Fruit fly (Drosophila melanogaster): ENCODE data around the gene emei.

emei gene

dm6 chr3L:11125636-11126532, 16.4 kb downstream of the emei start (continued):
- TF ChIP-seq Atf-2 (GFP tag; optimal IDR thresholded peaks at IDR 0.05) (no peak), CG10654 (GFP tag; optimal IDR thresholded peaks at IDR 0.05) (no peak), fru (optimal IDR thresholded peaks at IDR 0.05) (no peak), CG11560 (tag; IDR thresholded peaks at IDR 0.05) (no peak), ind (GFP tag; optimal IDR thresholded peaks at IDR 0.05) (no peak), Ssrp (tag; optimal IDR thresholded peaks at IDR 0.05) (no peak), Jarid2 (GFP tag; optimal IDR thresholded peaks at IDR 0.05) (no peak), CG12744 (GFP tag; optimal IDR thresholded peaks at IDR 0.05) (no peak), TFAM (GFP tag; optimal IDR thresholded peaks at IDR 0.05) (no peak), CG11085 (GFP tag; IDR thresholded peaks at IDR 0.05) (no peak), CG16813 (GFP tag; IDR thresholded peaks at IDR 0.05; ENCODE audit: partially characterized antibody) (no peak), row (GFP tag; IDR thresholded peaks at IDR 0.05) (peak; percentile 16; the same call in 1 of the 3 replicates), zen (tag; optimal IDR thresholded peaks at IDR 0.05) (peak; percentile 20), unpg (GFP tag; optimal IDR thresholded peaks at IDR 0.05) (no peak), lbe (GFP tag; optimal IDR thresholded peaks at IDR 0.05) (no peak), phol (tag; optimal IDR thresholded peaks at IDR 0.05) (peak; percentile 19), E2f2 (GFP tag; IDR thresholded peaks at IDR 0.05) (no peak), CG12219 (GFP tag; optimal IDR thresholded peaks at IDR 0.05) (no peak), CG1647 (GFP tag; optimal IDR thresholded peaks at IDR 0.05) (no peak), h (optimal IDR thresholded peaks at IDR 0.05) (no peak), NC2β (GFP tag; optimal IDR thresholded peaks at IDR 0.05) (no peak), Dip3 (GFP tag; optimal IDR thresholded peaks at IDR 0.05) (peak; percentile 27), CG7963 (GFP tag; IDR thresholded peaks at IDR 0.05; ENCODE audit: partially characterized antibody) (no peak), lov (optimal IDR thresholded peaks at IDR 0.05) (no peak), lov (GFP tag; IDR thresholded peaks at IDR 0.05) (no peak), tup (GFP tag; optimal IDR thresholded peaks at IDR 0.05) (no peak), unc-4 (GFP tag; IDR thresholded peaks at IDR 0.05; ENCODE audit: partially characterized antibody) (no peak), YL-1 (GFP tag; optimal IDR thresholded peaks at IDR 0.05) (no peak), CG3407 (GFP tag; optimal IDR thresholded peaks at IDR 0.05) (no peak), az2 (GFP tag; optimal IDR thresholded peaks at IDR 0.05) (no peak), wdn (GFP tag; IDR thresholded peaks at IDR 0.05) (no peak), peb (GFP tag; IDR thresholded peaks at IDR 0.05) (no peak), H2.0 (GFP tag; IDR thresholded peaks at IDR 0.05) (no peak), CG8359 (GFP tag; optimal IDR thresholded peaks at IDR 0.05; ENCODE audit: borderline replicate concordance) (no peak), gfzf (GFP tag; optimal IDR thresholded peaks at IDR 0.05) (no peak), fd3F (GFP tag; optimal IDR thresholded peaks at IDR 0.05) (no peak), tio (GFP tag; optimal IDR thresholded peaks at IDR 0.05) (no peak), ro (GFP tag; IDR thresholded peaks at IDR 0.05) (no peak), CG1603 (tag; optimal IDR thresholded peaks at IDR 0.05) (no peak), BtbVII (GFP tag; optimal IDR thresholded peaks at IDR 0.05) (no peak), btn (GFP tag; optimal IDR thresholded peaks at IDR 0.05) (no peak), D19A (tag; optimal IDR thresholded peaks at IDR 0.05) (no peak), CG8281 (tag; optimal IDR thresholded peaks at IDR 0.05) (no peak), CG15514 (GFP tag; optimal IDR thresholded peaks at IDR 0.05) (no peak), ham (GFP tag; IDR thresholded peaks at IDR 0.05) (no peak), Hey (tag; optimal IDR thresholded peaks at IDR 0.05) (no peak), amos (GFP tag; IDR thresholded peaks at IDR 0.05; ENCODE audit: partially characterized antibody) (no peak), Sin3A (optimal IDR thresholded peaks at IDR 0.05) (no peak), tx (GFP tag; optimal IDR thresholded peaks at IDR 0.05) (no peak), MESR4 (GFP tag; optimal IDR thresholded peaks at IDR 0.05) (no peak), CG12155 (GFP tag; optimal IDR thresholded peaks at IDR 0.05) (no peak)
